Worm (Caenorhabditis elegans) whole organism, young adult: ENCODE results near the gene F54C9.3.

Experiments
- F33H1.4 ChIP-seq: fragments of 200-800 bp; sonication (Bioruptor generic); IDR thresholded peaks from 2 replicates; pipeline ENCODE4 v1.3.6; 2022; ENCODE audit warnings: missing genetic modification reagents, missing genetic modification characterization, missing compliant biosample characterization
- F37B4.10 ChIP-seq: fragments of 200-800 bp; sonication (Bioruptor generic); IDR thresholded peaks from 2 replicates; pipeline ENCODE4 v1.3.6; 2022; ENCODE audit warnings: missing genetic modification characterization, missing compliant biosample characterization
- bed-2 ChIP-seq: fragments of 200-800 bp; sonication (Bioruptor generic); IDR thresholded peaks from 2 replicates; pipeline ENCODE4 v1.3.6; 2022; ENCODE audit warnings: missing genetic modification reagents, missing genetic modification characterization, missing compliant biosample characterization
- chd-7 ChIP-seq: sonication (generic microtip); optimal IDR thresholded peaks from 2 replicates; lab custom pipeline; 2016; ENCODE audit warnings: mild to moderate bottlenecking, missing genetic modification characterization, moderate library complexity, missing compliant biosample characterization
- mxl-1 ChIP-seq: sonication (generic microtip); optimal IDR thresholded peaks from 2 replicates; lab custom pipeline; 2016; ENCODE audit warnings: missing genetic modification characterization, missing compliant biosample characterization
- nfya-1 ChIP-seq: sonication (generic microtip); optimal IDR thresholded peaks from 2 replicates; lab custom pipeline; 2017; ENCODE audit warnings: antibody characterized with exemption, missing compliant biosample characterization, missing genetic modification characterization, borderline replicate concordance; ENCODE audit not compliant: insufficient read depth
- pha-4 ChIP-seq: fragments of 150-350 bp; sonication (generic microtip); optimal IDR thresholded peaks from 2 replicates; lab custom pipeline; 2014; ENCODE audit warnings: missing biosample characterization, missing genetic modification reagents, missing genetic modification characterization
- snpc-1.3 ChIP-seq: sonication (generic microtip); optimal IDR thresholded peaks from 2 replicates; lab custom pipeline; 2017; ENCODE audit warnings: missing genetic modification characterization, mild to moderate bottlenecking, missing compliant biosample characterization, antibody characterized with exemption, moderate library complexity, missing genotype, missing genetic modification reagents; ENCODE audit not compliant: insufficient read depth
- tlf-1 ChIP-seq: fragments of 200-800 bp; sonication (Bioruptor generic); optimal IDR thresholded peaks from 2 replicates; lab custom pipeline; 2018; ENCODE audit warnings: mild to moderate bottlenecking, missing genetic modification characterization, missing compliant biosample characterization

DNA sequence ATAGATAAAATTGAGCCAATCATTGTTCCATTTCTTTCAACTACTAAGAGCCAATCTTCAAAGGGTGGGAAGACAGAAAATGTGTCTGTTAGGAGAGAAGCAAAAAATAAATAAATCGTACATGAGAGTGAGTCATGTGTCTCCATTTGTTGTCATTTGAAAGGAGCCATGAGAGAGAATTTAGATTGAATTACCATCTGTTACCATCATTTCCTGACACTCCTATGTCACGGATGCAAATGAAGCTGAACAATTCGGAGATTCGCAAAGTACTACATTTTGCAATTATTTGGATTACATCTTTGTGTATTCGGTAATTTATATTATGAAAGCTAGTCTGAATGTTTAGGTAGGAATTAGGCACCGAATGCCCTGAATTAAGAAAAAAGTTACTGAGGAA, 21.8 kb upstream of the F54C9.3 start:
- TF ChIP-seq nfya-1 (tag; lab: Kevin White, UChicago), result no peak
- TF ChIP-seq chd-7 (tag; lab: Kevin White, UChicago), result no peak
- no peak for TF ChIP-seq pha-4 (tag; lab: Kevin White, UChicago)
- TF ChIP-seq F33H1.4 (GFP tag; lab: Robert Waterston, UW), result no peak
- no peak for TF ChIP-seq snpc-1.3 (tag; lab: Kevin White, UChicago)
- TF ChIP-seq mxl-1, result no peak
- no peak for TF ChIP-seq F37B4.10 (GFP tag; lab: Robert Waterston, UW)
- TF ChIP-seq bed-2, result no peak
- TF ChIP-seq tlf-1 (GFP tag; lab: Kevin White, UChicago), result no peak
